Worm (Caenorhabditis elegans): ENCODE data around the gene dach-1.

dach-1 gene

DNA sequence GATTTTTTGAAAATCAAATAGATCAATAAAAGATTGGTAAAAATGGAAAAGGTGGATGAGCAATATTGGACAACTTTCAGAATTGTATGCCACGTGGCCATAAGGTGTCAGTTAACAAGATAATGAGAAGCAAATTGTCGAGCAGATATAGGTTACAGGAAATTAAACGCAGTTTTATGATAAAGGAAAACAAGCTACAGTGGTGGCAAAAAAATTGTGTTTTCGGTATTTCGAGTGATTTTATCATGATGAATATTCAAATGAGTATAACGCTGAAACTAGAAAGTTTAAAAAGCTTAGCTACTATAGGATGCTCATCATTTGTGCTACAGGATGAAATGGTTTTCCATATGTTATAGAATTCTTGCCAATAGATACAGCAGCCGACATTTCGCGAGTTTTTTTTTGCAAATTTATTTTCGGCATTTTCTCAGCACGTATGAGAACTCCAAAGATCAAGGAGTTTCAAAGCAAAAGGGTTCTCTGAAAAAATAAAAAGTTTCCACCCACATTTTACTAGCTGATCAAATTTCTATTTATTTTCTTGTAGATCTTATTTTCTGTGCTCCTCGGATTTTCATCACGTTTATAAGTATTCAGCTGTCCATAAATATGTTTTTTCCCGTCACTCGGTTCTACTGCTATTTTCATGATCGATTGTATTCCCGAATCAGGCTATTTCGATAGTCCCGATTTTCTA is 47.2 kb upstream of the dach-1 start, which contains the start of the genes str-229 and srh-190:
str-229 (minus strand) TSS at position 101 of the 700 bp plus-strand sequence.
srh-190 (plus strand) TSS at position 650 of the 700 bp plus-strand sequence.
- TF ChIP-seq ztf-3 (GFP tag; optimal IDR thresholded peaks at IDR 0.05) (no peak), aptf-2 (GFP tag; conservative IDR thresholded peaks at IDR 0.05) (no peak), him-1 (tag; optimal IDR thresholded peaks at IDR 0.05) (no peak), lin-54 (GFP tag; optimal IDR thresholded peaks at IDR 0.05) (no peak), cebp-2 (GFP tag; IDR thresholded peaks at IDR 0.05) (no peak), egl-18 (GFP tag; IDR thresholded peaks at IDR 0.05) (no peak), lin-35 (GFP tag; optimal IDR thresholded peaks at IDR 0.05) (no peak), nfyb-1 (GFP tag; IDR thresholded peaks at IDR 0.05) (no peak), K11D2.4 (GFP tag; IDR thresholded peaks at IDR 0.05) (no peak), ztf-25 (GFP tag; IDR thresholded peaks at IDR 0.05) (no peak)

DNA sequence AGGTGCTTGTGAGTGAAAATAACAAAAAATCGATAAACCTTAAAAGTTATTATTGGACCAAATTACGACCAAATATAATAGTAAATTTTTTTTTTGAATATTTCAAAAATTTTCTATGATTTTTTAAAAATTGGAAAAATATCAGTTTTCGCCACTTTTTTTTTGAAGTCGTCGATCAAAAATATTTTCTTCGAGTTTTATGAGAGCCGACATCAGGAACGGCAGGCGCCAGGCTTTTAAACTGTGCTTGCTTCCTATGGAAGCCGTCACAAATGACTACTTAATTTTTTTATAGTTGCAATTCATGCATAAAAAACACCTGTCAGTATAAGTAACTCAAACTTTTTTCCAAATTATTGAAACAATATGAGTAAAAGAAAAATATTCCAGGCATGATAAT is 46.4 kb upstream of the dach-1 start:
- TF ChIP-seq tlf-1 (GFP tag; optimal IDR thresholded peaks at IDR 0.05) (no peak), mes-4 (tag; optimal IDR thresholded peaks at IDR 0.05) (no peak), nhr-179 (tag; optimal IDR thresholded peaks at IDR 0.05) (no peak), aptf-2 (GFP tag; conservative IDR thresholded peaks at IDR 0.05) (no peak), athp-1 (tag; optimal IDR thresholded peaks at IDR 0.05) (no peak)

DNA sequence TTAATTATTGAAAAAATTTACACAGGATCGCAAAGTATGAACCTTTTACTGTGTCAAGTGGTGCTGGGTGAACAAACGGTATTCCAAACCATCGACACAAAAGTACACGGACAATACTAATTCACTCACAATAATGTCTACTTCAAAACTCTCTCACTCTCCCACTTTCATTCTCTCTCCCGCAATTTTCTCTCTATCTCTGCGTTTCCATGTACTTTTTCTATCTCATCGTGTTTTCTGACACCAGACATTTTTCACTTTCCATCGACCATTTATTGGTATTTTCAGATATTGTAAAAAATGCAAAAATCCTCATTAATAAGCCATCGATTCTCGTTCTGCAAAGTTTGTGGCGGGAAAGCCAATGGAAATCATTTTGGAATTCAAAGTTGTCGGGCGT is 44.0 kb upstream of the dach-1 start, which contains the start of gene nhr-156:
nhr-156 (plus strand) TSS at position 266 of the 400 bp plus-strand sequence.
- TF ChIP-seq ceh-40 (GFP tag; IDR thresholded peaks at IDR 0.05) (no peak), Y79H2A.3 (GFP tag; conservative IDR thresholded peaks at IDR 0.05) (no peak), dpff-1 (tag; optimal IDR thresholded peaks at IDR 0.05) (no peak), madf-6 (GFP tag; IDR thresholded peaks at IDR 0.05) (no peak), efl-1 (GFP tag; optimal IDR thresholded peaks at IDR 0.05) (no peak), pha-4 (tag; optimal IDR thresholded peaks at IDR 0.05) (no peak), hsf-1 (GFP tag; IDR thresholded peaks at IDR 0.05) (no peak), F22D6.2 (tag; optimal IDR thresholded peaks at IDR 0.05) (no peak), nhr-27 (tag; optimal IDR thresholded peaks at IDR 0.05) (no peak), sea-2 (GFP tag; IDR thresholded peaks at IDR 0.05) (no peak), lsl-1 (GFP tag; optimal IDR thresholded peaks at IDR 0.05) (no peak), D2030.7 (GFP tag; IDR thresholded peaks at IDR 0.05) (no peak), chd-7 (tag; optimal IDR thresholded peaks at IDR 0.05) (no peak), zim-3 (tag; optimal IDR thresholded peaks at IDR 0.05) (no peak), tbp1 (GFP tag; optimal IDR thresholded peaks at IDR 0.05) (no peak), egl-18 (GFP tag; IDR thresholded peaks at IDR 0.05) (no peak), rpc-1 (optimal IDR thresholded peaks at IDR 0.05) (no peak), rpc-1 (tag; optimal IDR thresholded peaks at IDR 0.05) (no peak), ama-1 (optimal IDR thresholded peaks at IDR 0.05) (no peak), ama-1 (GFP tag; optimal IDR thresholded peaks at IDR 0.05) (no peak)

DNA sequence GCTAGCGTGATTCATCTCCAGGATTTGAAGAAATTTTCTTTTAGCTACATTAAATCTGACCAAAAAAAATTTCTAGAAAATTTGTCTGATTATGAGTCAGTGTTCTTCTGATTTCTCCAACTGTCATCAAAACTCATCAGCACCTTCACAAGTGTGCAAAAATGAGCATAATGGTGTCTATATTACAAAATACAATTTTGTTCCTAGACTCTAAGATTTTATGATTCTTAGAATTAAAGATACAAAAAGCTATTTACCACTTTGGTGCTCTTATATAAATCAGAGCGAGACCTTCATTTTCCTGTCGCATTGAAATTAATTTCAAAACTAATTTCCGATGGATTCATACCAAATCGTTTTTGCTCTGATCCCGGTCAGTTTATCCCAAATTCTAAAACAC is 37.4 kb upstream of the dach-1 start, which contains the start of gene srx-68:
srx-68 (plus strand) TSS at position 301 of the 400 bp plus-strand sequence.
- TF ChIP-seq C06A6.2 (GFP tag; conservative IDR thresholded peaks at IDR 0.05): no peak
- no peak for TF ChIP-seq lsy-27 (tag; optimal IDR thresholded peaks at IDR 0.05; ENCODE audit: borderline replicate concordance, insufficient read depth)
- no peak for TF ChIP-seq dox-1 (GFP tag; IDR thresholded peaks at IDR 0.05)
- TF ChIP-seq Y79H2A.3 (GFP tag; conservative IDR thresholded peaks at IDR 0.05): no peak
- TF ChIP-seq nfyb-1 (GFP tag; IDR thresholded peaks at IDR 0.05): no peak
- no peak for TF ChIP-seq lag-1 (GFP tag; IDR thresholded peaks at IDR 0.05)
- TF ChIP-seq attf-6 (GFP tag; IDR thresholded peaks at IDR 0.05): no peak
- no peak for TF ChIP-seq let-526 (GFP tag; IDR thresholded peaks at IDR 0.05)
- no peak for TF ChIP-seq F49E8.2 (tag; optimal IDR thresholded peaks at IDR 0.05; ENCODE audit: insufficient read depth)
- no peak for TF ChIP-seq B0261.1 (tag; optimal IDR thresholded peaks at IDR 0.05)
- TF ChIP-seq F57A8.1 (GFP tag; optimal IDR thresholded peaks at IDR 0.05): no peak
- TF ChIP-seq gei-17 (GFP tag; optimal IDR thresholded peaks at IDR 0.05): no peak
- TF ChIP-seq nhr-80 (tag; optimal IDR thresholded peaks at IDR 0.05): no peak
